Fruit fly (Drosophila melanogaster) whole organism, prepupa: ENCODE measurements around the gene CG15369.

Experiments used
- Blimp-1 ChIP-seq: fragments of 200-800 bp; sonication (Bioruptor generic); optimal IDR thresholded peaks from 3 replicates; lab custom pipeline; 2017; ENCODE audit warnings: missing biosample characterization, missing genetic modification characterization, mild to moderate bottlenecking, moderate library complexity, missing genetic modification reagents
- CG10631 ChIP-seq: fragments of 200-800 bp; sonication (Bioruptor generic); optimal IDR thresholded peaks from 2 replicates; lab custom pipeline; 2016; ENCODE audit warnings: missing biosample characterization, missing genetic modification characterization
- CG11762 ChIP-seq: fragments of 200-800 bp; sonication (Bioruptor generic); optimal IDR thresholded peaks from 3 replicates; lab custom pipeline; 2016; ENCODE audit warnings: missing biosample characterization, missing genetic modification characterization; ENCODE audit not compliant: insufficient read depth
- CG11902 ChIP-seq: fragments of 200-800 bp; sonication (Bioruptor generic); optimal IDR thresholded peaks from 3 replicates; lab custom pipeline; 2016; ENCODE audit warnings: missing biosample characterization, missing genetic modification characterization
- CG15336 ChIP-seq: fragments of 200-800 bp; sonication (Bioruptor generic); IDR thresholded peaks from 2 replicates; pipeline ENCODE4 v1.3.6; 2022; ENCODE audit warnings: missing biosample characterization, missing genetic modification characterization
- CG16779 ChIP-seq: fragments of 200-800 bp; sonication (Bioruptor generic); optimal IDR thresholded peaks from 3 replicates; lab custom pipeline; 2017; ENCODE audit warnings: missing biosample characterization, mild to moderate bottlenecking, missing genetic modification characterization
- CG3032 ChIP-seq: fragments of 200-800 bp; optimal IDR thresholded peaks from 2 replicates; lab custom pipeline; 2019; ENCODE audit warnings: missing biosample characterization, mild to moderate bottlenecking, missing genetic modification characterization, moderate library complexity
- CG31627 ChIP-seq: fragments of 200-800 bp; sonication (Bioruptor generic); optimal IDR thresholded peaks from 3 replicates; lab custom pipeline; 2016; ENCODE audit warnings: missing biosample characterization, missing genetic modification characterization
- CG32006 ChIP-seq: fragments of 200-800 bp; sonication (Bioruptor generic); optimal IDR thresholded peaks from 3 replicates; lab custom pipeline; 2017; ENCODE audit warnings: missing biosample characterization, mild to moderate bottlenecking, missing genetic modification characterization
- CG34406 ChIP-seq: fragments of 200-800 bp; sonication (Bioruptor generic); optimal IDR thresholded peaks from 3 replicates; lab custom pipeline; 2016; ENCODE audit warnings: missing biosample characterization, missing genetic modification characterization
- CG4318 ChIP-seq: fragments of 200-800 bp; sonication (Bioruptor generic); optimal IDR thresholded peaks from 3 replicates; lab custom pipeline; 2017; ENCODE audit warnings: missing biosample characterization, mild to moderate bottlenecking, missing genetic modification characterization
- CG6792 ChIP-seq: fragments of 200-800 bp; sonication (Bioruptor generic); optimal IDR thresholded peaks from 3 replicates; lab custom pipeline; 2016; ENCODE audit warnings: missing biosample characterization, missing genetic modification characterization
- CG6854 ChIP-seq: fragments of 200-800 bp; sonication (Bioruptor generic); optimal IDR thresholded peaks from 2 replicates; lab custom pipeline; 2017; ENCODE audit warnings: missing biosample characterization, mild to moderate bottlenecking, missing genetic modification characterization
- CG8319 ChIP-seq: fragments of 200-800 bp; sonication (Bioruptor generic); optimal IDR thresholded peaks from 3 replicates; lab custom pipeline; 2016; ENCODE audit warnings: missing biosample characterization, missing genetic modification characterization
- CG8632 ChIP-seq: fragments of 200-800 bp; sonication (Bioruptor generic); optimal IDR thresholded peaks from 3 replicates; lab custom pipeline; 2016; ENCODE audit warnings: missing biosample characterization, missing genetic modification characterization
- Eip75B ChIP-seq: fragments of 200-800 bp; sonication (Bioruptor generic); optimal IDR thresholded peaks from 3 replicates; lab custom pipeline; 2016; ENCODE audit warnings: missing biosample characterization, missing genetic modification characterization
- Eip78C ChIP-seq: fragments of 200-800 bp; sonication (Bioruptor generic); peaks from one replicate; lab custom pipeline; 2016; ENCODE audit warnings: missing biosample characterization, missing genetic modification characterization
- Ets96B ChIP-seq: fragments of 200-800 bp; optimal IDR thresholded peaks from 2 replicates; lab custom pipeline; 2019; ENCODE audit warnings: missing biosample characterization, mild to moderate bottlenecking, missing genetic modification characterization, moderate library complexity
- Hr38 ChIP-seq: sonication (Bioruptor generic); optimal IDR thresholded peaks from 2 replicates; lab custom pipeline; 2016; ENCODE audit warnings: missing biosample characterization, missing genetic modification characterization
- Hr4 ChIP-seq: fragments of 200-800 bp; sonication (Bioruptor generic); optimal IDR thresholded peaks from 3 replicates; lab custom pipeline; 2016; ENCODE audit warnings: missing biosample characterization, missing genetic modification characterization
- Met ChIP-seq: fragments of 200-800 bp; sonication (Bioruptor generic); optimal IDR thresholded peaks from 3 replicates; lab custom pipeline; 2016; ENCODE audit warnings: missing biosample characterization, missing genetic modification characterization
- OdsH ChIP-seq: fragments of 200-800 bp; sonication (Bioruptor generic); optimal IDR thresholded peaks from 3 replicates; lab custom pipeline; 2016; ENCODE audit warnings: missing biosample characterization, missing genetic modification characterization
- Smox ChIP-seq: fragments of 200-800 bp; sonication (Bioruptor generic); optimal IDR thresholded peaks from 3 replicates; lab custom pipeline; 2016; ENCODE audit warnings: missing biosample characterization, missing genetic modification characterization
- Sox14 ChIP-seq: fragments of 200-800 bp; sonication (Bioruptor generic); optimal IDR thresholded peaks from 3 replicates; lab custom pipeline; 2016; ENCODE audit warnings: missing biosample characterization, missing genetic modification characterization
- Sox15 ChIP-seq: fragments of 200-800 bp; sonication (Bioruptor generic); optimal IDR thresholded peaks from 3 replicates; lab custom pipeline; 2016; ENCODE audit warnings: missing biosample characterization, missing genetic modification characterization
- achi ChIP-seq: fragments of 200-800 bp; sonication (Bioruptor generic); optimal IDR thresholded peaks from 3 replicates; lab custom pipeline; 2016; ENCODE audit warnings: missing biosample characterization, missing genetic modification characterization
- dac ChIP-seq: fragments of 200-800 bp; sonication (Bioruptor generic); optimal IDR thresholded peaks from 2 replicates; lab custom pipeline; 2017; ENCODE audit warnings: missing biosample characterization, mild to moderate bottlenecking, missing genetic modification characterization
- eg ChIP-seq: fragments of 200-800 bp; sonication (Bioruptor generic); IDR thresholded peaks from 3 replicates; pipeline ENCODE4 v1.3.6; 2022; ENCODE audit warnings: missing biosample characterization, missing genetic modification characterization
- esn ChIP-seq: fragments of 200-800 bp; sonication (Bioruptor generic); optimal IDR thresholded peaks from 2 replicates; lab custom pipeline; 2016; ENCODE audit warnings: missing biosample characterization, mild to moderate bottlenecking, missing genetic modification characterization, moderate library complexity
- fd59A ChIP-seq: fragments of 200-800 bp; sonication (Bioruptor generic); optimal IDR thresholded peaks from 2 replicates; lab custom pipeline; 2017; ENCODE audit warnings: missing biosample characterization, mild to moderate bottlenecking, missing genetic modification characterization, missing genetic modification reagents
- fd85E ChIP-seq: fragments of 200-800 bp; sonication (Bioruptor generic); optimal IDR thresholded peaks from 3 replicates; lab custom pipeline; 2016; ENCODE audit warnings: missing biosample characterization, missing genetic modification characterization
- fkh ChIP-seq: fragments of 200-800 bp; sonication (Bioruptor generic); optimal IDR thresholded peaks from 3 replicates; lab custom pipeline; 2017; ENCODE audit warnings: missing biosample characterization, mild to moderate bottlenecking, missing genetic modification characterization, moderate library complexity
- lz ChIP-seq: fragments of 200-800 bp; sonication (Bioruptor generic); optimal IDR thresholded peaks from 3 replicates; lab custom pipeline; 2016; ENCODE audit warnings: missing biosample characterization, missing genetic modification characterization
- pdm3 ChIP-seq: fragments of 200-800 bp; sonication (Bioruptor generic); optimal IDR thresholded peaks from 3 replicates; lab custom pipeline; 2016; ENCODE audit warnings: missing biosample characterization, missing genetic modification characterization
- salr ChIP-seq, 2 experiments: fragments of 200-800 bp; sonication (Bioruptor generic); optimal IDR thresholded peaks; 3 replicates each; lab custom pipeline; 2016 to 2018; ENCODE audit warnings: missing biosample characterization in 2 of 2, missing genetic modification characterization in 2 of 2, mild to moderate bottlenecking in 1 of 2
- svp ChIP-seq: fragments of 200-800 bp; sonication (Bioruptor generic); peaks from one replicate; lab custom pipeline; 2016; ENCODE audit warnings: missing biosample characterization, missing genetic modification characterization
- topi ChIP-seq: fragments of 200-800 bp; sonication (Bioruptor generic); optimal IDR thresholded peaks from 3 replicates; lab custom pipeline; 2016; ENCODE audit warnings: missing biosample characterization, missing genetic modification characterization
- vri ChIP-seq: fragments of 200-800 bp; sonication (Bioruptor generic); optimal IDR thresholded peaks from 3 replicates; lab custom pipeline; 2016; ENCODE audit warnings: missing biosample characterization, mild to moderate bottlenecking, missing genetic modification characterization

CG15369 gene

dm6 chrX:9216572-9216971, at the start of gene CG15369:
CG15369 (plus strand) TSS chrX:9216872.
- TF ChIP-seq CG10631 (GFP tag; lab: Kevin White, UChicago) (no peak), eg (GFP tag; lab: Robert Waterston, UW) (no peak), svp (peak; percentile 60)

dm6 chrX:9168273-9168672, 48.4 kb upstream of the CG15369 start:
- TF ChIP-seq fd85E (GFP tag; lab: Kevin White, UChicago) (no peak), topi (GFP tag; lab: Kevin White, UChicago) (no peak), CG8632 (GFP tag; lab: Kevin White, UChicago) (no peak), esn (GFP tag; lab: Kevin White, UChicago) (no peak), Ets96B (no peak), fd59A (no peak), svp (no peak), CG6854 (no peak)

- no peak for TF ChIP-seq Hr38
- TF ChIP-seq Eip75B (GFP tag; lab: Kevin White, UChicago) = no peak
- no peak for TF ChIP-seq CG31627
- TF ChIP-seq Blimp-1 (GFP tag; lab: Kevin White, UChicago) = no peak
- TF ChIP-seq pdm3 (GFP tag; lab: Kevin White, UChicago) = no peak
- TF ChIP-seq CG6854 = no peak
- TF ChIP-seq Ets96B = no peak
- TF ChIP-seq OdsH = no peak
- no peak for TF ChIP-seq CG11902 (GFP tag; lab: Kevin White, UChicago)
- no peak for TF ChIP-seq Sox15 (GFP tag; lab: Kevin White, UChicago)
- TF ChIP-seq CG3032 (tag; lab: Kevin White, UChicago) = no peak
- no peak for TF ChIP-seq Smox (GFP tag; lab: Kevin White, UChicago)
- no peak for TF ChIP-seq CG6792
- TF ChIP-seq, all 60 proteins: peak for 0
Observed at dm6 chrX:9187429-9187828, 29.2 kb upstream of the CG15369 start.

DNA sequence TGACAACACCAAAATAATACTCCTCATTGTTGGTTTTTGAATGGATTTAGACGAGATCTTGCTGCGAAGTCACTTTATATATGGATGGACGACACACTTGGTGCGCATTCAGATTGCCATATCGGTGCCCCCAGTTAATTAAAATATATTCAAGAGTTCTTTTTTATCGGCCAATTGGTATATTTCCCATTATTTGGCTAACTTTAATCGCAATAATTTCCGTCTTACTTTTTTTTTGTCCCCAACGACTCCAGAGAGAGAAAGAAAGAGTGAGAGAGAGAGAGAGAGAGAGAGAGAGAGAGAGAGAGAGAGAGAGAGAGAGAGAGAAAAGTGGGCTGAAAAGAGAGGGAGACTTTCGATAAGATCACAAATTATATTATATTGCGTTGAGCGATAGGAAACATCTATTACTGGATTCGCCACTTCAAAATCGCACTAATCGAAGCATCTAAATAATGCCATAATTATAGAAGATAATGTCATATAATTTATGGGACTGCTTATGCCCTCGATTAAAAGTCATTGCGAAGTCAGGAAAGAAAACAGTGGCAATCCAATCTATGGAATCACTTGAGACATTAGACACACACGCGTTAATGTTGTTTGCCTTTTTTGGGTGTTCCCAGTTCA, 26.0 kb upstream of the CG15369 start, which contains the start of gene CG12115:
Gene CG12115 (minus strand): TSS at position 51 of the 630 bp plus-strand sequence.
- peak; percentile 13 for TF ChIP-seq vri
- no peak for TF ChIP-seq topi (GFP tag; lab: Kevin White, UChicago)

- TF ChIP-seq Sox14 (GFP tag; lab: Kevin White, UChicago) = no peak
- TF ChIP-seq OdsH = no peak
Observed at dm6 chrX:9191357-9191756, 25.3 kb upstream of the CG15369 start, which contains the start of gene CG12057. CG12057 (plus strand) TSS chrX:9191657.

DNA sequence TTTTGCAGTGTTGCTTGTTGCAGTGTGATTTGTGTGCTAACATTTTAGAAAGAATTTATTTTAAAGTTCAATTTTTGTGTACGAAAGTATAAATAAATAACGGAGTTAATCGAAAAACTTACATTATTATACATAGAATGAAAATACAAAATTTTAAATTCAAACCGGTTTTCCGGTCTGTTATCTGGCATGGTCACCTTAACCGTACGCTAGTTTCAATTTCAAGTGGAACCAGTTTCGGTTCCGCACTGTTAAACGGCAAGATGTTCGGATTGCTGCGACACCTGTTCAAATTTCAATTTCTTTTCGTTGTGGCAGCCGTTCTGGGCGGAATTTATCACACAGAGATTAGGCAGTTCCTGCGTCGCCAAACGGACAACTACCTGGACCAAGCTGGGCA, 24.2 kb upstream of the CG15369 start, which contains the start of gene CG12056:
Gene CG12056 (plus strand): TSS at position 241 of the 400 bp plus-strand sequence.
- TF ChIP-seq dac (GFP tag; lab: Kevin White, UChicago) = no peak
- no peak for TF ChIP-seq CG8319 (GFP tag; lab: Kevin White, UChicago)
- TF ChIP-seq Eip78C (GFP tag; lab: Kevin White, UChicago) = peak; percentile 9
- no peak for TF ChIP-seq fd59A

DNA sequence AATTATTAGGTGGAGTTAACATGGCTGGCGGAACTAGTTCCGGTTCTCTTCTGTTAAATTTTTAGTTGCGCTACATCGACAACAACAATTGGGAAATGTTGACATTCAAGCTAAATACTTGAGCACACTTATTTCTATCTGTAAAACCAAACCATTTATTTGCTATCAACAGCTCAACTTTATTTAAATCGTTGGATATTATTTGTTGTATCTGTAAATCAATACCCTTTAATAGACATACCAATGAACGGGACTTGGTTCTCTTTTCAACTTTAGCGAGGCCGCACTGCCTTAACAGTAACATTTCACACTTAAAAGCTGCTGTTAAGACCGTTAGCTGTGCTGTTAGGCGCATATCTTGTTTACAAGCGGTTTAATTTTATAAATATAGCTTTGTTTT, 23.1 kb upstream of the CG15369 start, which contains the start of gene CG12106:
Gene CG12106 (plus strand): TSS at position 295 of the 400 bp plus-strand sequence.
- peak; percentile 63 for TF ChIP-seq lz (GFP tag; lab: Kevin White, UChicago)
- peak; percentile 60 for TF ChIP-seq topi (GFP tag; lab: Kevin White, UChicago)
- TF ChIP-seq CG15336 (GFP tag; lab: Robert Waterston, UW) = peak; percentile 52
- peak; percentile 45 for TF ChIP-seq Sox14 (GFP tag; lab: Kevin White, UChicago)
- no peak for TF ChIP-seq CG34406 (GFP tag; lab: Kevin White, UChicago)
- TF ChIP-seq achi (GFP tag; lab: Kevin White, UChicago) = peak; percentile 46
- peak; percentile 62 for TF ChIP-seq pdm3 (GFP tag; lab: Kevin White, UChicago)
- TF ChIP-seq Hr4 (GFP tag; lab: Kevin White, UChicago) = peak; percentile 60
- peak; percentile 7 for TF ChIP-seq CG11902 (GFP tag; lab: Kevin White, UChicago)
- peak; percentile 38 for TF ChIP-seq CG6792
- peak; percentile 37 for TF ChIP-seq CG4318 (GFP tag; lab: Kevin White, UChicago)
- TF ChIP-seq Eip78C (GFP tag; lab: Kevin White, UChicago) = peak; percentile 87
- TF ChIP-seq CG16779 (tag; lab: Kevin White, UChicago) = no peak
- TF ChIP-seq CG32006 (GFP tag; lab: Kevin White, UChicago) = no peak
- TF ChIP-seq Met (GFP tag; lab: Kevin White, UChicago) = peak; percentile 52
- peak; percentile 72 for TF ChIP-seq fkh (GFP tag; lab: Kevin White, UChicago)
- peak; percentile 42 for TF ChIP-seq Eip75B (GFP tag; lab: Kevin White, UChicago)
- TF ChIP-seq Sox15 (GFP tag; lab: Kevin White, UChicago) = no peak
- peak; percentile 21 for TF ChIP-seq CG11762 (GFP tag; lab: Kevin White, UChicago)
- TF ChIP-seq Blimp-1 (GFP tag; lab: Kevin White, UChicago) = no peak
- TF ChIP-seq salr (GFP tag; optimal IDR thresholded peaks at IDR 0.05; lab: Kevin White, UChicago) = no peak
- TF ChIP-seq esn (GFP tag; lab: Kevin White, UChicago) = peak; percentile 56
